Fruit fly (Drosophila melanogaster) whole organism, embryonic: ENCODE data around the gene Arp6.

Experiments
- Atf3 ChIP-seq: fragments of 200-800 bp; sonication (Bioruptor generic); optimal IDR thresholded peaks from 3 replicates; lab custom pipeline; 2016; ENCODE audit warnings: missing biosample characterization, missing genetic modification characterization
- CG10147 ChIP-seq: fragments of 200-800 bp; sonication (Bioruptor generic); optimal IDR thresholded peaks from 2 replicates; lab custom pipeline; 2019; ENCODE audit warnings: missing biosample characterization, mild to moderate bottlenecking, missing genetic modification characterization, moderate library complexity
- CG10274 ChIP-seq: fragments of 200-800 bp; sonication (Bioruptor generic); optimal IDR thresholded peaks from 3 replicates; lab custom pipeline; 2017; ENCODE audit warnings: missing biosample characterization, mild to moderate bottlenecking, missing genetic modification characterization
- CG10543 ChIP-seq: fragments of 200-800 bp; sonication (Bioruptor generic); optimal IDR thresholded peaks from 3 replicates; lab custom pipeline; 2017; ENCODE audit warnings: missing biosample characterization, mild to moderate bottlenecking, missing genetic modification characterization, moderate library complexity
- CG10565 ChIP-seq: fragments of 200-800 bp; sonication (Bioruptor generic); optimal IDR thresholded peaks from 3 replicates; lab custom pipeline; 2016; ENCODE audit warnings: missing biosample characterization, mild to moderate bottlenecking, missing genetic modification characterization
- CG11085 ChIP-seq: fragments of 200-800 bp; sonication (Bioruptor generic); IDR thresholded peaks from 2 replicates; pipeline ENCODE4 v1.3.6; 2022; ENCODE audit warnings: missing biosample characterization, missing genetic modification characterization
- CG11093 ChIP-seq: fragments of 200-800 bp; sonication (Bioruptor generic); IDR thresholded peaks from 3 replicates; pipeline ENCODE4 v1.3.6; 2022; ENCODE audit warnings: missing biosample characterization, missing genetic modification characterization
- CG13123 ChIP-seq: fragments of 200-800 bp; sonication (Bioruptor generic); optimal IDR thresholded peaks from 2 replicates; lab custom pipeline; 2016; ENCODE audit warnings: missing biosample characterization, missing genetic modification characterization
- CG13775 ChIP-seq: fragments of 200-800 bp; sonication (Bioruptor generic); optimal IDR thresholded peaks from 3 replicates; lab custom pipeline; 2017; ENCODE audit warnings: missing biosample characterization, mild to moderate bottlenecking, missing genetic modification characterization
- CG15269 ChIP-seq: fragments of 200-800 bp; sonication (Bioruptor generic); optimal IDR thresholded peaks from 2 replicates; lab custom pipeline; 2018; ENCODE audit warnings: missing biosample characterization, mild to moderate bottlenecking, missing genetic modification characterization, moderate library complexity
- CG18476 ChIP-seq: fragments of 200-800 bp; sonication (Bioruptor generic); optimal IDR thresholded peaks from 2 replicates; lab custom pipeline; 2016; ENCODE audit warnings: missing biosample characterization, mild to moderate bottlenecking, missing genetic modification characterization
- CG2116 ChIP-seq: fragments of 200-800 bp; sonication (Bioruptor generic); optimal IDR thresholded peaks from 3 replicates; lab custom pipeline; 2018; ENCODE audit warnings: missing biosample characterization, mild to moderate bottlenecking, missing genetic modification characterization
- CG31224 ChIP-seq: fragments of 200-800 bp; sonication (Bioruptor generic); IDR thresholded peaks from 2 replicates; pipeline ENCODE4 v1.3.6; 2022; ENCODE audit warnings: missing biosample characterization, missing genetic modification characterization
- CG3847 ChIP-seq: fragments of 200-800 bp; sonication (Bioruptor generic); IDR thresholded peaks from 2 replicates; pipeline ENCODE4 v1.3.6; 2022; ENCODE audit warnings: missing biosample characterization, missing genetic modification characterization
- CG7271 ChIP-seq: fragments of 200-800 bp; sonication (Bioruptor generic); optimal IDR thresholded peaks from 2 replicates; lab custom pipeline; 2018; ENCODE audit warnings: missing biosample characterization, mild to moderate bottlenecking, missing genetic modification characterization, moderate library complexity
- CG7357 ChIP-seq: fragments of 200-800 bp; sonication (Bioruptor generic); IDR thresholded peaks from 3 replicates; pipeline ENCODE4 v1.3.6; 2022; ENCODE audit warnings: missing biosample characterization, missing genetic modification characterization
- CG8944 ChIP-seq: fragments of 200-800 bp; sonication (Bioruptor generic); optimal IDR thresholded peaks from 3 replicates; lab custom pipeline; 2016; ENCODE audit warnings: missing biosample characterization, missing genetic modification characterization
- CG9727 ChIP-seq: fragments of 200-800 bp; sonication (Bioruptor generic); optimal IDR thresholded peaks from 3 replicates; lab custom pipeline; 2017; ENCODE audit warnings: missing biosample characterization, mild to moderate bottlenecking, missing genetic modification characterization
- Dad ChIP-seq: fragments of 200-800 bp; sonication (Bioruptor generic); optimal IDR thresholded peaks from 3 replicates; lab custom pipeline; 2016; ENCODE audit warnings: missing biosample characterization, missing genetic modification characterization
- Dbx ChIP-seq: fragments of 200-800 bp; sonication (Bioruptor generic); IDR thresholded peaks from 3 replicates; pipeline ENCODE4 v1.3.6; 2022; ENCODE audit warnings: missing biosample characterization, missing genetic modification characterization
- Dll ChIP-seq: fragments of 200-800 bp; sonication (Bioruptor generic); IDR thresholded peaks from 4 replicates; pipeline ENCODE4 v1.3.6; 2022; ENCODE audit warnings: missing biosample characterization, missing genetic modification characterization; ENCODE audit not compliant: partially characterized antibody
- Dref ChIP-seq: fragments of 200-800 bp; sonication (Bioruptor generic); IDR thresholded peaks from 2 replicates; pipeline ENCODE4 v1.3.6; 2022; ENCODE audit warnings: missing biosample characterization, missing genetic modification characterization
- ERR ChIP-seq: fragments of 200-800 bp; sonication (Bioruptor generic); optimal IDR thresholded peaks from 2 replicates; lab custom pipeline; 2016; ENCODE audit warnings: missing biosample characterization, missing genetic modification characterization
- Ets65A ChIP-seq: fragments of 200-800 bp; sonication (Bioruptor generic); peaks from one replicate; lab custom pipeline; 2016; ENCODE audit warnings: missing biosample characterization, missing genetic modification characterization
- Hr51 ChIP-seq, 2 experiments: fragments of 200-800 bp; sonication (Bioruptor generic); optimal IDR thresholded peaks; 2 replicates in 1 of 2; 3 replicates in 1 of 2; lab custom pipeline; 2016 to 2018; ENCODE audit warnings: missing biosample characterization in 2 of 2, missing genetic modification characterization in 2 of 2, mild to moderate bottlenecking in 1 of 2, moderate library complexity in 1 of 2
- MESR4 ChIP-seq: fragments of 200-800 bp; sonication (Bioruptor generic); optimal IDR thresholded peaks from 2 replicates; lab custom pipeline; 2018; ENCODE audit warnings: missing biosample characterization, mild to moderate bottlenecking, missing genetic modification characterization, moderate library complexity
- Meics ChIP-seq: fragments of 200-800 bp; sonication (Bioruptor generic); optimal IDR thresholded peaks from 2 replicates; lab custom pipeline; 2017; ENCODE audit warnings: missing biosample characterization, mild to moderate bottlenecking, missing genetic modification characterization
- NC2β ChIP-seq: fragments of 200-800 bp; sonication (Bioruptor generic); optimal IDR thresholded peaks from 2 replicates; lab custom pipeline; 2016; ENCODE audit warnings: missing biosample characterization, missing genetic modification characterization
- Scr ChIP-seq: fragments of 200-800 bp; sonication (Bioruptor generic); IDR thresholded peaks from 2 replicates; pipeline ENCODE4 v1.3.6; 2022; ENCODE audit warnings: missing biosample characterization, missing genetic modification characterization; ENCODE audit not compliant: partially characterized antibody
- ash1 ChIP-seq: fragments of 200-800 bp; sonication (Bioruptor generic); optimal IDR thresholded peaks from 2 replicates; lab custom pipeline; 2018; ENCODE audit warnings: missing biosample characterization, mild to moderate bottlenecking, missing genetic modification characterization
- bowl ChIP-seq: fragments of 200-800 bp; sonication (Bioruptor generic); IDR thresholded peaks from 2 replicates; pipeline ENCODE4 v1.3.6; 2022; ENCODE audit warnings: missing biosample characterization, missing genetic modification characterization
- br ChIP-seq: fragments of >200 bp; optimal IDR thresholded peaks from 2 replicates; lab custom pipeline; 2017
- bsh ChIP-seq, 2 experiments: fragments of 200-800 bp; sonication (Bioruptor generic); optimal IDR thresholded peaks; 2 replicates each; lab custom pipeline; 2017 to 2018; ENCODE audit warnings: mild to moderate bottlenecking in 2 of 2, missing biosample characterization in 2 of 2, missing genetic modification characterization in 2 of 2, moderate library complexity in 1 of 2
- cato ChIP-seq: fragments of 200-800 bp; sonication (Bioruptor generic); optimal IDR thresholded peaks from 2 replicates; lab custom pipeline; 2016; ENCODE audit warnings: missing biosample characterization, missing genetic modification characterization, borderline replicate concordance
- gce ChIP-seq: fragments of 200-800 bp; sonication (Bioruptor generic); IDR thresholded peaks from 3 replicates; pipeline ENCODE4 v1.3.6; 2022; ENCODE audit warnings: missing biosample characterization, missing genetic modification characterization
- inv ChIP-seq: fragments of 200-800 bp; sonication (Bioruptor generic); IDR thresholded peaks from 2 replicates; pipeline ENCODE4 v1.3.6; 2022; ENCODE audit warnings: missing biosample characterization, missing genetic modification characterization; ENCODE audit not compliant: partially characterized antibody
- jigr1 ChIP-seq: fragments of 200-800 bp; sonication (Bioruptor generic); IDR thresholded peaks from 3 replicates; pipeline ENCODE4 v1.3.6; 2022; ENCODE audit warnings: missing biosample characterization, missing genetic modification characterization
- mam ChIP-seq: fragments of 200-800 bp; sonication (Bioruptor generic); optimal IDR thresholded peaks from 3 replicates; lab custom pipeline; 2016; ENCODE audit warnings: missing biosample characterization, missing genetic modification characterization
- mirr ChIP-seq: fragments of 200-800 bp; sonication (Bioruptor generic); optimal IDR thresholded peaks from 3 replicates; lab custom pipeline; 2018; ENCODE audit warnings: missing biosample characterization, mild to moderate bottlenecking, missing genetic modification characterization
- nau ChIP-seq: fragments of 200-800 bp; sonication (Bioruptor generic); optimal IDR thresholded peaks from 3 replicates; lab custom pipeline; 2017; ENCODE audit warnings: missing biosample characterization, mild to moderate bottlenecking, missing genetic modification characterization, missing genetic modification reagents
- nerfin-1 ChIP-seq: fragments of 200-800 bp; sonication (Bioruptor generic); optimal IDR thresholded peaks from 3 replicates; lab custom pipeline; 2019; ENCODE audit warnings: missing biosample characterization, mild to moderate bottlenecking, missing genetic modification characterization, moderate library complexity
- peb ChIP-seq: fragments of 200-800 bp; sonication (Bioruptor generic); IDR thresholded peaks from 2 replicates; pipeline ENCODE4 v1.3.6; 2022; ENCODE audit warnings: missing biosample characterization, missing genetic modification characterization
- psq ChIP-seq: fragments of 200-800 bp; sonication (Bioruptor generic); optimal IDR thresholded peaks from 2 replicates; lab custom pipeline; 2017; ENCODE audit warnings: missing biosample characterization, missing genetic modification characterization
- pum ChIP-seq: fragments of 200-800 bp; sonication (Bioruptor generic); optimal IDR thresholded peaks from 2 replicates; lab custom pipeline; 2016; ENCODE audit warnings: missing biosample characterization, missing genetic modification characterization
- row ChIP-seq: fragments of 200-800 bp; sonication (Bioruptor generic); IDR thresholded peaks from 3 replicates; pipeline ENCODE4 v1.3.6; 2022; ENCODE audit warnings: missing biosample characterization, missing genetic modification characterization
- so ChIP-seq: fragments of 200-800 bp; sonication (Bioruptor generic); IDR thresholded peaks from 3 replicates; pipeline ENCODE4 v1.3.6; 2022; ENCODE audit warnings: missing biosample characterization, missing genetic modification characterization
- sug ChIP-seq: fragments of 200-800 bp; optimal IDR thresholded peaks from 2 replicates; lab custom pipeline; 2019; ENCODE audit warnings: missing biosample characterization, mild to moderate bottlenecking, missing genetic modification characterization, moderate library complexity
- trem ChIP-seq: fragments of 200-800 bp; optimal IDR thresholded peaks from 3 replicates; lab custom pipeline; 2019; ENCODE audit warnings: missing biosample characterization, mild to moderate bottlenecking, missing genetic modification characterization, moderate library complexity
- tx ChIP-seq: fragments of 200-800 bp; sonication (Bioruptor generic); optimal IDR thresholded peaks from 2 replicates; lab custom pipeline; 2016; ENCODE audit warnings: missing biosample characterization, missing genetic modification characterization
- unc-4 ChIP-seq: fragments of 200-800 bp; sonication (Bioruptor generic); IDR thresholded peaks from 2 replicates; pipeline ENCODE4 v1.3.6; 2022; ENCODE audit warnings: missing biosample characterization, missing genetic modification characterization; ENCODE audit not compliant: partially characterized antibody

Arp6 gene

dm6 chrX:15703720-15704206 lies 33.2 kb downstream of the Arp6 start, which contains the start of the genes Pis and Hap40 (continued):
- TF ChIP-seq nerfin-1 (tag; lab: Kevin White, UChicago) (peak; percentile 54), Hr51 (GFP tag; optimal IDR thresholded peaks at IDR 0.05; lab: Kevin White, UChicago) (peak; percentile 43 to 73), br (lab: Kevin White, UChicago) (no peak), MESR4 (GFP tag; lab: Kevin White, UChicago) (no peak), CG10565 (GFP tag; lab: Kevin White, UChicago) (no peak), CG7271 (tag; lab: Kevin White, UChicago) (no peak), inv (GFP tag; lab: Robert Waterston, UW) (no peak), bowl (no peak), peb (peak; percentile 16; the same call in 1 of the 2 replicates), jigr1 (GFP tag; lab: Robert Waterston, UW) (no peak; the same call in 2 of the 3 replicates), Dref (GFP tag; lab: Robert Waterston, UW) (0 out of 2 replicates have a peak, but pooled peaks have one; percentile 15), Meics (GFP tag; lab: Kevin White, UChicago) (peak; percentile 67), CG10147 (peak; percentile 66), CG31224 (peak; percentile 58), CG18476 (GFP tag; lab: Kevin White, UChicago) (peak; percentile 48), CG9727 (GFP tag; lab: Kevin White, UChicago) (peak; percentile 67), Dll (GFP tag; lab: Robert Waterston, UW) (no peak), mam (GFP tag; lab: Kevin White, UChicago) (peak; percentile 68), ash1 (GFP tag; lab: Kevin White, UChicago) (no peak), trem (tag; lab: Kevin White, UChicago) (peak; percentile 58), CG8944 (GFP tag; lab: Kevin White, UChicago) (peak; percentile 40), ERR (GFP tag; lab: Kevin White, UChicago) (no peak), CG3847 (peak; percentile 81), Ets65A (GFP tag; lab: Kevin White, UChicago) (peak; percentile 95), CG13123 (GFP tag; lab: Kevin White, UChicago) (peak; percentile 22), cato (peak; percentile 46), NC2β (GFP tag; lab: Kevin White, UChicago) (peak; percentile 10), CG13775 (GFP tag; lab: Kevin White, UChicago) (peak; percentile 80), CG11085 (peak; percentile 46; the same call in 1 of the 2 replicates), mirr (no peak), pum (GFP tag; lab: Kevin White, UChicago) (peak; percentile 49), Dad (no peak), nau (no peak), Dbx (GFP tag; lab: Robert Waterston, UW) (0 out of 3 replicates have a peak, but pooled peaks have one; percentile 49), row (GFP tag; lab: Robert Waterston, UW) (peak; percentile 93), sug (tag; lab: Kevin White, UChicago) (peak; percentile 80), tx (GFP tag; lab: Kevin White, UChicago) (peak; percentile 43), Atf3 (GFP tag; lab: Kevin White, UChicago) (peak; percentile 6), bsh (GFP tag; optimal IDR thresholded peaks at IDR 0.05; lab: Kevin White, UChicago) (peak in 1 of 2 experiments; percentile 69), CG10274 (no peak), psq (GFP tag; lab: Kevin White, UChicago) (peak; percentile 25), CG15269 (tag; lab: Kevin White, UChicago) (peak; percentile 78), CG7357 (GFP tag; lab: Robert Waterston, UW) (peak; percentile 97), CG11093 (GFP tag; lab: Robert Waterston, UW) (peak; percentile 76; the same call in 2 of the 3 replicates), so (0 out of 3 replicates have a peak, but pooled peaks have one; percentile 33), CG2116 (GFP tag; lab: Kevin White, UChicago) (peak; percentile 49), unc-4 (GFP tag; lab: Robert Waterston, UW) (no peak), Scr (GFP tag; lab: Robert Waterston, UW) (no peak), gce (GFP tag; lab: Robert Waterston, UW) (no peak), CG10543 (GFP tag; lab: Kevin White, UChicago) (peak; percentile 68)
